Worm (Caenorhabditis elegans) whole organism, L1 larva: Measurements from ENCODE around the gene scly-1.
A peak's percentile ranks its signal among the peaks of the same experiment; 100 is the strongest.

Experiments
- aha-1 ChIP-seq: fragments of 150-350 bp; optimal IDR thresholded peaks from 2 replicates; lab custom pipeline; 2014; ENCODE audit warnings: missing biosample characterization, missing genetic modification characterization
- aly-2 ChIP-seq: fragments of 150-350 bp; optimal IDR thresholded peaks from 2 replicates; lab custom pipeline; 2014; ENCODE audit warnings: missing biosample characterization, missing genetic modification characterization
- ama-1 ChIP-seq: fragments of 150-350 bp; optimal IDR thresholded peaks from 2 replicates; lab custom pipeline; 2014
- blmp-1 ChIP-seq: fragments of 150-350 bp; optimal IDR thresholded peaks from 2 replicates; lab custom pipeline; 2014; ENCODE audit warnings: missing biosample characterization, missing genetic modification characterization
- ceh-63 ChIP-seq: fragments of 200-800 bp; sonication (Bioruptor generic); optimal IDR thresholded peaks from 2 replicates; lab custom pipeline; 2018; ENCODE audit warnings: mild to moderate bottlenecking, missing genetic modification characterization, missing compliant biosample characterization
- ceh-82 ChIP-seq, 3 experiments: fragments of 150-350 bp in 1 of 3; sonication (generic microtip) in 2 of 3; optimal IDR thresholded peaks; 2 replicates each; lab custom pipeline; 2014 to 2017; ENCODE audit warnings: missing biosample characterization in 3 of 3, missing genetic modification characterization in 3 of 3
- ceh-88 ChIP-seq: fragments of 200-800 bp; sonication (Bioruptor generic); IDR thresholded peaks from 2 replicates; pipeline ENCODE4 v1.3.6; 2022; ENCODE audit warnings: missing genetic modification characterization, missing compliant biosample characterization
- ces-1 ChIP-seq: fragments of 150-350 bp; optimal IDR thresholded peaks from 2 replicates; lab custom pipeline; 2014; ENCODE audit warnings: missing biosample characterization, missing genetic modification reagents, missing genetic modification characterization
- dpl-1 ChIP-seq, 3 experiments: fragments of 150-350 bp in 2 of 3; sonication (generic microtip) in 1 of 3; optimal IDR thresholded peaks; 2 replicates each; lab custom pipeline; 2014 to 2017; ENCODE audit warnings: missing biosample characterization in 3 of 3, missing genetic modification characterization in 3 of 3, missing genetic modification reagents in 3 of 3
- efl-1 ChIP-seq, 4 experiments: fragments of 150-350 bp; optimal IDR thresholded peaks in 3 of 4; peaks in 1 of 4; 1 replicate in 1 of 4; 2 replicates in 3 of 4; lab custom pipeline; 2014; ENCODE audit warnings: missing biosample characterization in 2 of 4, missing genetic modification characterization in 2 of 4, missing genetic modification reagents in 2 of 4
- efl-3 ChIP-seq: fragments of 200-800 bp; sonication (Bioruptor generic); optimal IDR thresholded peaks from 2 replicates; lab custom pipeline; 2018; ENCODE audit warnings: mild to moderate bottlenecking, missing genetic modification characterization, missing compliant biosample characterization
- elt-2 ChIP-seq: sonication (generic microtip); optimal IDR thresholded peaks from 2 replicates; lab custom pipeline; 2016; ENCODE audit warnings: missing genetic modification characterization, mild to moderate bottlenecking, inconsistent platforms, missing compliant biosample characterization, missing genetic modification reagents
- fkh-10 ChIP-seq: sonication (generic microtip); optimal IDR thresholded peaks from 2 replicates; lab custom pipeline; 2017; ENCODE audit warnings: missing biosample characterization, missing genetic modification reagents, missing genetic modification characterization
- grh-1 ChIP-seq: fragments of 200-800 bp; sonication (Bioruptor generic); IDR thresholded peaks from 2 replicates; pipeline ENCODE4 v1.3.6; 2022; ENCODE audit warnings: missing genetic modification reagents, missing genetic modification characterization, missing compliant biosample characterization
- hlh-17 ChIP-seq: fragments of 200-800 bp; sonication (Bioruptor generic); optimal IDR thresholded peaks from 2 replicates; lab custom pipeline; 2018; ENCODE audit warnings: missing genetic modification characterization, mild to moderate bottlenecking, missing compliant biosample characterization, moderate library complexity, borderline replicate concordance
- hlh-4 ChIP-seq: sonication (generic microtip); optimal IDR thresholded peaks from 2 replicates; lab custom pipeline; 2016; ENCODE audit warnings: mild to moderate bottlenecking, missing genetic modification characterization, missing compliant biosample characterization
- isw-1 ChIP-seq: fragments of 200-800 bp; sonication (Bioruptor generic); IDR thresholded peaks from 2 replicates; pipeline ENCODE4 v1.3.6; 2022; ENCODE audit warnings: missing genetic modification characterization, missing compliant biosample characterization
- jun-1 ChIP-seq: fragments of 150-350 bp; optimal IDR thresholded peaks from 2 replicates; lab custom pipeline; 2014; ENCODE audit warnings: missing biosample characterization, missing genetic modification reagents, missing genetic modification characterization
- lin-14 ChIP-seq: fragments of 200-800 bp; sonication (Bioruptor generic); optimal IDR thresholded peaks from 2 replicates; lab custom pipeline; 2018; ENCODE audit warnings: mild to moderate bottlenecking, missing genetic modification characterization, moderate library complexity, missing compliant biosample characterization
- lin-15B ChIP-seq: fragments of 150-350 bp; sonication (generic microtip); optimal IDR thresholded peaks from 3 replicates; lab custom pipeline; 2014; ENCODE audit warnings: missing biosample characterization, missing genetic modification characterization
- lin-35 ChIP-seq, 2 experiments: fragments of 150-350 bp; optimal IDR thresholded peaks; 2 replicates each; lab custom pipeline; 2014; ENCODE audit warnings: missing biosample characterization in 2 of 2, missing genetic modification characterization in 2 of 2, missing genetic modification reagents in 2 of 2
- lin-39 ChIP-seq: fragments of 150-350 bp; optimal IDR thresholded peaks from 2 replicates; lab custom pipeline; 2014; ENCODE audit warnings: missing biosample characterization, missing genetic modification reagents, missing genetic modification characterization
- lsy-2 ChIP-seq, 2 experiments: fragments of 150-350 bp; optimal IDR thresholded peaks; 2 replicates each; lab custom pipeline; 2014; ENCODE audit warnings: missing biosample characterization in 2 of 2, missing genetic modification characterization in 2 of 2
- mab-9 ChIP-seq: fragments of 200-800 bp; sonication (Bioruptor generic); IDR thresholded peaks from 2 replicates; pipeline ENCODE4 v1.3.6; 2022; ENCODE audit warnings: missing genetic modification reagents, missing genetic modification characterization, missing compliant biosample characterization
- mep-1 ChIP-seq: fragments of 150-350 bp; optimal IDR thresholded peaks from 2 replicates; lab custom pipeline; 2014; ENCODE audit warnings: missing biosample characterization, missing genetic modification characterization
- nhr-12 ChIP-seq: sonication (generic microtip); optimal IDR thresholded peaks from 2 replicates; lab custom pipeline; 2017; ENCODE audit warnings: missing biosample characterization, missing genetic modification characterization
- nhr-19 ChIP-seq: fragments of 200-800 bp; sonication (Bioruptor generic); conservative IDR thresholded peaks from 2 replicates; pipeline ENCODE4 v1.3.6; 2022; ENCODE audit warnings: missing genetic modification characterization, missing compliant biosample characterization
- nhr-28 ChIP-seq: fragments of 150-350 bp; optimal IDR thresholded peaks from 2 replicates; lab custom pipeline; 2014; ENCODE audit warnings: missing biosample characterization, missing genetic modification characterization
- nhr-47 ChIP-seq: sonication (generic microtip); optimal IDR thresholded peaks from 2 replicates; lab custom pipeline; 2016; ENCODE audit warnings: mild to moderate bottlenecking, missing genetic modification characterization, moderate library complexity, missing compliant biosample characterization
- nhr-71 ChIP-seq: sonication (generic microtip); optimal IDR thresholded peaks from 2 replicates; lab custom pipeline; 2016; ENCODE audit warnings: mild to moderate bottlenecking, missing genetic modification characterization, moderate library complexity, missing compliant biosample characterization
- nhr-76 ChIP-seq: sonication (generic microtip); optimal IDR thresholded peaks from 2 replicates; lab custom pipeline; 2017; ENCODE audit warnings: missing biosample characterization, missing genetic modification characterization
- nhr-77 ChIP-seq: fragments of 150-350 bp; optimal IDR thresholded peaks from 2 replicates; lab custom pipeline; 2014; ENCODE audit warnings: missing biosample characterization, missing genetic modification characterization
- nhr-85 ChIP-seq: sonication (generic microtip); peaks from one replicate; lab custom pipeline; 2016; ENCODE audit warnings: missing genetic modification characterization, inconsistent platforms, missing compliant biosample characterization
- pax-3 ChIP-seq: fragments of 200-800 bp; sonication (Bioruptor generic); optimal IDR thresholded peaks from 2 replicates; lab custom pipeline; 2018; ENCODE audit warnings: mild to moderate bottlenecking, missing genetic modification characterization, moderate library complexity, missing compliant biosample characterization
- skn-1 ChIP-seq: fragments of 150-350 bp; optimal IDR thresholded peaks from 2 replicates; lab custom pipeline; 2014; ENCODE audit warnings: missing biosample characterization, missing genetic modification characterization
- snu-23 ChIP-seq: sonication (generic microtip); optimal IDR thresholded peaks from 2 replicates; lab custom pipeline; 2016; ENCODE audit warnings: missing genetic modification characterization, missing compliant biosample characterization
- sox-4 ChIP-seq: sonication (generic microtip); optimal IDR thresholded peaks from 2 replicates; lab custom pipeline; 2016; ENCODE audit warnings: missing genetic modification characterization, missing compliant biosample characterization
- sptf-1 ChIP-seq: fragments of 150-350 bp; optimal IDR thresholded peaks from 2 replicates; lab custom pipeline; 2014; ENCODE audit warnings: missing biosample characterization, missing genetic modification characterization
- sup-37 ChIP-seq: fragments of 200-800 bp; sonication (Bioruptor generic); optimal IDR thresholded peaks from 2 replicates; lab custom pipeline; 2018; ENCODE audit warnings: mild to moderate bottlenecking, missing genetic modification characterization, missing compliant biosample characterization
- swsn-7 ChIP-seq: sonication (generic microtip); optimal IDR thresholded peaks from 2 replicates; lab custom pipeline; 2016; ENCODE audit warnings: missing genetic modification characterization, missing compliant biosample characterization
- unc-130 ChIP-seq: fragments of 150-350 bp; optimal IDR thresholded peaks from 2 replicates; lab custom pipeline; 2017; ENCODE audit warnings: missing biosample characterization, missing genetic modification characterization, inconsistent platforms
- unc-30 ChIP-seq: sonication (generic microtip); optimal IDR thresholded peaks from 2 replicates; lab custom pipeline; 2017; ENCODE audit warnings: missing biosample characterization, missing genetic modification characterization
- unc-62 ChIP-seq: fragments of 150-350 bp; optimal IDR thresholded peaks from 2 replicates; lab custom pipeline; 2014; ENCODE audit warnings: missing biosample characterization, missing genetic modification reagents, missing genetic modification characterization
- unc-98 ChIP-seq: fragments of 200-800 bp; sonication (Bioruptor generic); IDR thresholded peaks from 2 replicates; pipeline ENCODE4 v1.3.6; 2022; ENCODE audit warnings: missing genetic modification characterization, missing compliant biosample characterization
- xbp-1 ChIP-seq: sonication (generic microtip); optimal IDR thresholded peaks from 2 replicates; lab custom pipeline; 2016; ENCODE audit warnings: missing genetic modification characterization, missing compliant biosample characterization
- zag-1 ChIP-seq: fragments of 150-350 bp; optimal IDR thresholded peaks from 2 replicates; lab custom pipeline; 2014; ENCODE audit warnings: missing biosample characterization, missing genetic modification characterization

scly-1 gene

DNA sequence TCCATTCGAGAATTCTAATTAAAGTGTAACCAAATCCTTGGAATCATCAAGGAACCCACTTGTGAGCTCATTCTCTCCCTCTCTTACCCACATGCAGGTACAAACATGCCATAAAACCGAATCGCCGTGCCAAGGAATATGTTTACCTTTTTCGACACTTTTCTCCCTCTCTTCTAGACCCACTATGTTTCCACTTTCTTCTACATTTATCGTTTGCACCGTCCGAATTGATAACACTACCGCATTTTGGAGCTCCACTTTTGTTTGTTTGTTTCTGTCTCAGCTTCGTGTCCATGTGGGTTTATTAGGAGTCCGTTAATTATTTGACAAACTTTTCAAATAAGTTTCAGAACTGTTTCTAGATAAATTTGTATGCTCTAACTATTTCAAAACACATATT is 1.0 kb upstream of the scly-1 start:
- TF ChIP-seq elt-2 (tag; lab: Kevin White, UChicago) = peak; percentile 38
- TF ChIP-seq hlh-17 (GFP tag; lab: Kevin White, UChicago) = no peak
- TF ChIP-seq, all 84 proteins: peak for 1

DNA sequence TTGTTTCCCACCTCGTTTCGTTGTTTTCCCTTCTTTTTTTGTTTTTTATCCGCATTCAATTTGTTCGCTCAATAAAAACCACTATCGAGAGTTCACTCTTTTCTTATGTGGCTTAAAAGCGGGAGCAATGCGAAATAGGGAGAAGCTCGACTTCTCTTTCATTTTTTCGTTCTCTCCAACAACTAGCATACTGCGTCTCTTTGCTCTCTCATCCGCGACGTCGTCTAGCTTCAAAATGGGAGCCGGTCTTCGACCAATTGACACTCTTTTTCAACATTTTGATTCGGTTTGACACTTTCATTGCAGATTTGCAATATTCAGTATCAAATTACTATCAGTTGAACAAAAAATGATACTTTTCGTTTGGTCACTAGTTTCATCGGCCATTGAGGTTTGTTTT is 7.0 kb downstream of the scly-1 start, which contains the start of gene bpl-1:
TSS of gene bpl-1 (plus strand) at position 301 of the 400 bp plus-strand sequence.
- TF ChIP-seq ceh-82 (tag; optimal IDR thresholded peaks at IDR 0.05; lab: Kevin White, UChicago) = peak in 1 of 3 experiments; percentile 2
- peak; percentile 3 to 9 for TF ChIP-seq efl-1 (optimal IDR thresholded peaks at IDR 0.05; lab: Kevin White, UChicago)
- no peak for TF ChIP-seq efl-1 (GFP tag; optimal IDR thresholded peaks at IDR 0.05 in 1 of 2; lab: Kevin White, UChicago)
- no peak for TF ChIP-seq lin-35 (GFP tag; optimal IDR thresholded peaks at IDR 0.05; lab: Kevin White, UChicago)
- TF ChIP-seq pax-3 (tag; lab: Kevin White, UChicago) = no peak
- TF ChIP-seq nhr-71 (tag; lab: Kevin White, UChicago) = no peak
- peak; percentile 28 for TF ChIP-seq lin-14 (GFP tag; lab: Kevin White, UChicago)
- no peak for TF ChIP-seq hlh-4 (tag; lab: Kevin White, UChicago)
- no peak for TF ChIP-seq aha-1
- TF ChIP-seq zag-1 (tag; lab: Kevin White, UChicago) = no peak
- TF ChIP-seq unc-98 = no peak
- no peak for TF ChIP-seq nhr-28 (tag; lab: Kevin White, UChicago)
- peak in 1 of 3 experiments; percentile 10 for TF ChIP-seq dpl-1 (GFP tag; optimal IDR thresholded peaks at IDR 0.05; lab: Kevin White, UChicago)
- TF ChIP-seq swsn-7 = no peak
- peak in 1 of 2 experiments; percentile 1 for TF ChIP-seq lsy-2 (tag; optimal IDR thresholded peaks at IDR 0.05; lab: Kevin White, UChicago)
- no peak for TF ChIP-seq nhr-76 (tag; lab: Kevin White, UChicago)
- no peak for TF ChIP-seq unc-130
- TF ChIP-seq ama-1 (lab: Kevin White, UChicago) = no peak
- no peak for TF ChIP-seq blmp-1 (tag; lab: Kevin White, UChicago)
- TF ChIP-seq skn-1 (tag; lab: Kevin White, UChicago) = no peak
- TF ChIP-seq isw-1 (GFP tag; lab: Robert Waterston, UW) = no peak

DNA sequence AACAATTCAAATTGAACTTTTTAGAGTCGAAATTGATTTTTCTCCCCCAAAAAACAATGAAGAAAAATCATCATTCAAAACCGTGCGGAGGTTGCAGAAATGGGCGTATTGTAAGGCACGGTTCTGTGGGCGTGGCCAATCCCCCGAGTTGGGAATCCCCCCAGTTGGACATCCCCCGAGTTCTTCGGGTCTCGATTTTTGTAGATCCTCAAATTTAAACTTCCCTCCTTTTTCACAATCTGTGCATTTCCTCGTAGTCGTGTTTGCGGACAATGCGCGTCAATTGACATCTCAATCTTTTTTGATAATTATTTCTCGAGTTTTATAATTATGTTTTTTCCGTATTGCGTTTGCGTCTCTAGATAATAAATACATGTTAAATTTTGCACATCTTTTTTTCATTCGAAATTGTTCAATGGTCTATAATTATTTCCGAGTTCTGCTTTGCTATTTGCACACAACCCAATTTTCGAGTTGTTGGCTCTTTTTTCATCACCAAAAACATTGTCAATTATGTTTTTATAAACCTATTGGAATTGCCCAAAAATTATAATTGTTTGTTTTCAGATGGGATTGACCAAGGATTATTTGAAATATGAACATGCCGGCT is 11.0 kb downstream of the scly-1 start, which contains the start of gene F13H8.2:
TSS of gene F13H8.2 (plus strand) at position 560 of the 610 bp plus-strand sequence.
- TF ChIP-seq snu-23 (GFP tag; lab: Kevin White, UChicago) = peak; percentile 86
- TF ChIP-seq jun-1 (tag; lab: Kevin White, UChicago) = peak; percentile 57
- peak; percentile 74 to 78 (median 75) for TF ChIP-seq ceh-82 (tag; optimal IDR thresholded peaks at IDR 0.05; lab: Kevin White, UChicago)
- no peak for TF ChIP-seq sup-37 (GFP tag; lab: Kevin White, UChicago)
- TF ChIP-seq lin-39 (tag; lab: Kevin White, UChicago) = no peak
- peak; percentile 82 for TF ChIP-seq grh-1 (GFP tag; lab: Robert Waterston, UW)
- TF ChIP-seq unc-62 (GFP tag; lab: Kevin White, UChicago) = no peak
- peak; percentile 96 to 98 (median 97) for TF ChIP-seq dpl-1 (GFP tag; optimal IDR thresholded peaks at IDR 0.05; lab: Kevin White, UChicago)
- TF ChIP-seq ama-1 (lab: Kevin White, UChicago) = peak; percentile 67
- TF ChIP-seq ceh-63 = no peak
- TF ChIP-seq nhr-47 (tag; lab: Kevin White, UChicago) = peak; percentile 91
- peak; percentile 80 for TF ChIP-seq mep-1 (tag; lab: Kevin White, UChicago)
- TF ChIP-seq efl-1 (optimal IDR thresholded peaks at IDR 0.05; lab: Kevin White, UChicago) = peak; percentile 97 to 99
- TF ChIP-seq efl-1 (GFP tag; optimal IDR thresholded peaks at IDR 0.05 in 1 of 2; lab: Kevin White, UChicago) = peak; percentile 98 to 100
- peak; percentile 25 for TF ChIP-seq sox-4 (tag; lab: Kevin White, UChicago)
- peak; percentile 89 for TF ChIP-seq nhr-19 (GFP tag; lab: Robert Waterston, UW)
- no peak for TF ChIP-seq nhr-76 (tag; lab: Kevin White, UChicago)
- TF ChIP-seq nhr-28 (tag; lab: Kevin White, UChicago) = no peak
- no peak for TF ChIP-seq efl-3 (GFP tag; lab: Kevin White, UChicago)
- TF ChIP-seq nhr-77 (tag; lab: Kevin White, UChicago) = peak; percentile 62
- TF ChIP-seq nhr-85 (tag; lab: Kevin White, UChicago) = peak; percentile 88
- TF ChIP-seq unc-130 = peak; percentile 90
- no peak for TF ChIP-seq sptf-1 (tag; lab: Kevin White, UChicago)
- TF ChIP-seq ceh-88 (GFP tag; lab: Robert Waterston, UW) = peak; percentile 81
- peak; percentile 70 for TF ChIP-seq lin-15B
- peak; percentile 75 for TF ChIP-seq xbp-1 (tag; lab: Kevin White, UChicago)
- TF ChIP-seq aly-2 (tag; lab: Kevin White, UChicago) = peak; percentile 63
- TF ChIP-seq zag-1 (tag; lab: Kevin White, UChicago) = no peak
- TF ChIP-seq fkh-10 (GFP tag; lab: Kevin White, UChicago) = peak; percentile 20
- peak; percentile 70 for TF ChIP-seq blmp-1 (tag; lab: Kevin White, UChicago)
- TF ChIP-seq lin-35 (GFP tag; optimal IDR thresholded peaks at IDR 0.05; lab: Kevin White, UChicago) = peak; percentile 96 to 98
- no peak for TF ChIP-seq ces-1 (GFP tag; lab: Kevin White, UChicago)
- peak; percentile 83 for TF ChIP-seq mab-9 (GFP tag; lab: Robert Waterston, UW)
- TF ChIP-seq unc-30 = no peak
- TF ChIP-seq nhr-12 (tag; lab: Kevin White, UChicago) = no peak
- TF ChIP-seq elt-2 (tag; lab: Kevin White, UChicago) = peak; percentile 37
